Worm (Caenorhabditis elegans) whole organism, L3 larva: ENCODE results near the gene F37C4.6.

Source experiments
- elt-3 ChIP-seq, 3 experiments: fragments of 150-350 bp in 1 of 3; sonication (generic microtip) in 2 of 3; optimal IDR thresholded peaks; 2 replicates in 2 of 3; 4 replicates in 1 of 3; lab custom pipeline; 2014 to 2017; ENCODE audit warnings: missing biosample characterization in 3 of 3, missing genetic modification characterization in 3 of 3
- fos-1 ChIP-seq: fragments of 150-350 bp; optimal IDR thresholded peaks from 2 replicates; lab custom pipeline; 2014; ENCODE audit warnings: missing biosample characterization, missing genetic modification characterization
- unc-39 ChIP-seq: sonication (generic microtip); optimal IDR thresholded peaks from 4 replicates; lab custom pipeline; 2017; ENCODE audit warnings: missing biosample characterization, missing genetic modification characterization

DNA sequence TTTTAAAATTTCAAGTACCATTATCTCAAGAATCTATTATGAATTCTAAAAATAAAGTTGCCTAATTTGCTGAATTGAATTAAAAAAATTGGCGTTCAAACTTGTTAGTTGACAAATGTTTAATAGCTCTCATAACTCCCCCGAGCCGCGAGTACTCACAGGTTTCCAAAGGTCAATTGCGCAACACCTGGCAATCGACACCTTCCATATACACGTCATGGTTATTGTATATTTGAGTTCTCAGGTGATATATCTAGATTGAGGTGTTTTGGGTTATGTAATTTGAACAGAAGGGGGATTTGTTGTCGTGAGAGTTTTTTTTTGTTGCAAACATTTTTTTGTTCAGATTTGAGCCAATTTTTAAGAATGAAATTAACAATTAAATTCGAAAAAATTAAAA is 33.5 kb downstream of the F37C4.6 start:
- TF ChIP-seq elt-3 (tag; optimal IDR thresholded peaks at IDR 0.05; lab: Kevin White, UChicago) (no peak), unc-39 (no peak), fos-1 (tag; lab: Kevin White, UChicago) (no peak)
